ENCODE assay signal across 3 worm cellular contexts in the genomic region with DNA sequence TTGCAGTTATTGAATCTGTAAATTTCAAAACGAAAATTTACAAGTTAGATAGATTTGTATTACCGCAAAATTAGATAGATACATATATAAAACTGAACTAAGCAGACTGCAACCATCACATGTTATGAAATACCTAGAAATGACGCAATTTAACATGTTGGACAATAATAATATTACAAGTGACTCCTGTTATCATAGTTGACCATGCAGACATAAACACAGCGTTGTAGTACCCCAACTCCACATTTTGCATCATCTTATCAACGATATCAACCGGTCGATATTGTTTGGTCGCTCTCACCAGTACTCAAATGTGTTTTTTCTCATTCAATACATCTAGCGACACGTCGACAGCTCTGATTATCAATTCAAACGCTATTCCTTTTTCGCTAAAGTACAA.
TF ChIP-seq lines count a peak whose summit lies in the region.

A gene (plus strand): TSS at position 268 of the 400 bp plus-strand sequence.

TF ChIP-seq in whole organism, L1 larva, 84 proteins besides CTCF, POLR2A, EP300 and RAD21 (continued from another document):
- TF ChIP-seq snpc-4 (tag; optimal IDR thresholded peaks at IDR 0.05; lab: Kevin White, UChicago) (no peak), nhr-47 (tag; optimal IDR thresholded peaks at IDR 0.05; lab: Kevin White, UChicago) (no peak), ceh-8 (GFP tag; optimal IDR thresholded peaks at IDR 0.05; lab: Kevin White, UChicago) (no peak), nhr-71 (tag; optimal IDR thresholded peaks at IDR 0.05; lab: Kevin White, UChicago) (peak; percentile 68), elt-2 (tag; optimal IDR thresholded peaks at IDR 0.05; lab: Kevin White, UChicago) (peak; percentile 87), dpl-1 (GFP tag; optimal IDR thresholded peaks at IDR 0.05; lab: Kevin White, UChicago) (peak in 1 of 3 experiments; percentile 1), mep-1 (tag; optimal IDR thresholded peaks at IDR 0.05; lab: Kevin White, UChicago) (no peak), ceh-90 (tag; optimal IDR thresholded peaks at IDR 0.05; lab: Kevin White, UChicago) (no peak), nhr-19 (GFP tag; conservative IDR thresholded peaks at IDR 0.05; lab: Robert Waterston, UW) (0 out of 2 replicates have a peak, but pooled peaks have one; percentile 10), nhr-85 (tag; lab: Kevin White, UChicago) (peak; percentile 63), lin-35 (GFP tag; optimal IDR thresholded peaks at IDR 0.05; lab: Kevin White, UChicago) (peak in 1 of 2 experiments; percentile 39), nhr-90 (tag; optimal IDR thresholded peaks at IDR 0.05; lab: Kevin White, UChicago; ENCODE audit: poor library complexity) (peak; percentile 40)

TF ChIP-seq in whole organism, L3 larva, 47 proteins besides CTCF, POLR2A, EP300 and RAD21 (continued from another document):
- TF ChIP-seq ceh-9 (tag; optimal IDR thresholded peaks at IDR 0.05; lab: Kevin White, UChicago) = no peak
TF ChIP-seq in whole organism, L3 larva: peak in this region for 5.

TF ChIP-seq in whole organism, L4 larva, 104 proteins besides CTCF, POLR2A, EP300 and RAD21 (continued from another document):
- TF ChIP-seq fos-1 (tag; optimal IDR thresholded peaks at IDR 0.05; lab: Kevin White, UChicago) (no peak), fkh-10 (GFP tag; optimal IDR thresholded peaks at IDR 0.05; lab: Kevin White, UChicago) (no peak), zip-2 (tag; optimal IDR thresholded peaks at IDR 0.05; lab: Kevin White, UChicago) (no peak), F44E2.7 (GFP tag; IDR thresholded peaks at IDR 0.05; lab: Robert Waterston, UW) (no peak), madf-5 (GFP tag; IDR thresholded peaks at IDR 0.05; lab: Robert Waterston, UW) (no peak), hmg-1.1 (GFP tag; IDR thresholded peaks at IDR 0.05; lab: Robert Waterston, UW) (no peak), daf-19 (GFP tag; conservative IDR thresholded peaks at IDR 0.05; lab: Robert Waterston, UW) (no peak), F10B5.3 (tag; optimal IDR thresholded peaks at IDR 0.05; lab: Kevin White, UChicago) (no peak), daf-8 (GFP tag; IDR thresholded peaks at IDR 0.05; lab: Robert Waterston, UW) (no peak), ctbp-1 (GFP tag; IDR thresholded peaks at IDR 0.05; lab: Robert Waterston, UW) (no peak), ceh-32 (tag; optimal IDR thresholded peaks at IDR 0.05; lab: Kevin White, UChicago; ENCODE audit: poor library complexity) (no peak), daf-16 (GFP tag; optimal IDR thresholded peaks at IDR 0.05; lab: Kevin White, UChicago) (no peak), daf-16 (tag; optimal IDR thresholded peaks at IDR 0.05; lab: Kevin White, UChicago) (peak; percentile 99), mes-2 (tag; optimal IDR thresholded peaks at IDR 0.05; lab: Kevin White, UChicago; ENCODE audit: poor library complexity, severe bottlenecking) (peak; percentile 53), T20F7.1 (GFP tag; optimal IDR thresholded peaks at IDR 0.05; lab: Kevin White, UChicago) (peak; percentile 9), mdl-1 (tag; optimal IDR thresholded peaks at IDR 0.05; lab: Kevin White, UChicago) (no peak), Y75B8A.6 (GFP tag; IDR thresholded peaks at IDR 0.05; lab: Robert Waterston, UW) (no peak), zag-1 (tag; optimal IDR thresholded peaks at IDR 0.05; lab: Kevin White, UChicago) (no peak), lin-13 (GFP tag; optimal IDR thresholded peaks at IDR 0.05; lab: Kevin White, UChicago) (no peak), F37D6.2 (tag; optimal IDR thresholded peaks at IDR 0.05; lab: Kevin White, UChicago) (no peak), aly-2 (tag; optimal IDR thresholded peaks at IDR 0.05; lab: Kevin White, UChicago) (no peak), pha-4 (GFP tag; IDR thresholded peaks at IDR 0.05; lab: Robert Waterston, UW) (no peak), pha-4 (tag; optimal IDR thresholded peaks at IDR 0.05; lab: Kevin White, UChicago) (no peak), lin-1 (GFP tag; IDR thresholded peaks at IDR 0.05; lab: Robert Waterston, UW) (no peak), php-3 (GFP tag; IDR thresholded peaks at IDR 0.05; lab: Robert Waterston, UW) (peak; percentile 66), nhr-48 (tag; optimal IDR thresholded peaks at IDR 0.05; lab: Kevin White, UChicago) (peak; percentile 52), lsy-2 (tag; optimal IDR thresholded peaks at IDR 0.05; lab: Kevin White, UChicago) (peak in 1 of 2 experiments; percentile 48), arid-1 (GFP tag; conservative IDR thresholded peaks at IDR 0.05; lab: Robert Waterston, UW) (no peak), Y48G9A.11 (GFP tag; IDR thresholded peaks at IDR 0.05; lab: Robert Waterston, UW) (no peak), nhr-42 (GFP tag; IDR thresholded peaks at IDR 0.05; lab: Robert Waterston, UW) (no peak), nhr-102 (tag; optimal IDR thresholded peaks at IDR 0.05; lab: Kevin White, UChicago) (peak; percentile 27), duxl-1 (tag; optimal IDR thresholded peaks at IDR 0.05; lab: Kevin White, UChicago; ENCODE audit: poor library complexity) (no peak), unc-130 (GFP tag; optimal IDR thresholded peaks at IDR 0.05; lab: Kevin White, UChicago) (no peak), nhr-6 (tag; optimal IDR thresholded peaks at IDR 0.05; lab: Kevin White, UChicago) (no peak), hlh-11 (tag; optimal IDR thresholded peaks at IDR 0.05; lab: Kevin White, UChicago) (peak; percentile 78), R02D3.7 (tag; optimal IDR thresholded peaks at IDR 0.05; lab: Kevin White, UChicago) (no peak), snpc-4 (tag; optimal IDR thresholded peaks at IDR 0.05; lab: Kevin White, UChicago) (no peak), nhr-28 (tag; optimal IDR thresholded peaks at IDR 0.05; lab: Kevin White, UChicago) (peak; percentile 93), Y5F2A.4 (GFP tag; optimal IDR thresholded peaks at IDR 0.05; lab: Kevin White, UChicago) (no peak), ceh-20 (GFP tag; IDR thresholded peaks at IDR 0.05; lab: Robert Waterston, UW) (no peak), attf-4 (tag; optimal IDR thresholded peaks at IDR 0.05; lab: Kevin White, UChicago) (no peak), nhr-25 (tag; optimal IDR thresholded peaks at IDR 0.05; lab: Kevin White, UChicago; ENCODE audit: borderline replicate concordance, insufficient read depth) (no peak), spr-1 (tag; optimal IDR thresholded peaks at IDR 0.05; lab: Kevin White, UChicago) (no peak), ceh-28 (tag; optimal IDR thresholded peaks at IDR 0.05; lab: Kevin White, UChicago) (no peak), skn-1 (tag; optimal IDR thresholded peaks at IDR 0.05; lab: Kevin White, UChicago) (no peak), zfp-3 (GFP tag; conservative IDR thresholded peaks at IDR 0.05; lab: Robert Waterston, UW) (no peak), nhr-41 (GFP tag; IDR thresholded peaks at IDR 0.05; lab: Robert Waterston, UW) (no peak), zip-11 (GFP tag; IDR thresholded peaks at IDR 0.05; lab: Robert Waterston, UW) (no peak), Y105C5A.15 (GFP tag; IDR thresholded peaks at IDR 0.05; lab: Robert Waterston, UW) (no peak), zfp-2 (tag; optimal IDR thresholded peaks at IDR 0.05; lab: Kevin White, UChicago) (no peak), ceh-62 (tag; optimal IDR thresholded peaks at IDR 0.05; lab: Kevin White, UChicago) (no peak), ceh-82 (tag; optimal IDR thresholded peaks at IDR 0.05; lab: Kevin White, UChicago) (no peak), ZK546.5 (tag; optimal IDR thresholded peaks at IDR 0.05; lab: Kevin White, UChicago) (no peak), mxl-2 (GFP tag; conservative IDR thresholded peaks at IDR 0.05; lab: Robert Waterston, UW) (no peak), ama-1 (optimal IDR thresholded peaks at IDR 0.05; lab: Kevin White, UChicago) (no peak), dve-1 (tag; optimal IDR thresholded peaks at IDR 0.05; lab: Kevin White, UChicago; ENCODE audit: insufficient read depth) (peak; percentile 90), pqm-1 (tag; optimal IDR thresholded peaks at IDR 0.05; lab: Kevin White, UChicago) (peak; percentile 68), snpc-1.2 (GFP tag; IDR thresholded peaks at IDR 0.05; lab: Robert Waterston, UW) (no peak), ztf-11 (tag; optimal IDR thresholded peaks at IDR 0.05; lab: Kevin White, UChicago) (no peak), F26F4.8 (GFP tag; conservative IDR thresholded peaks at IDR 0.05; lab: Robert Waterston, UW) (no peak), egl-27 (tag; optimal IDR thresholded peaks at IDR 0.05; lab: Kevin White, UChicago) (no peak), dmd-8 (GFP tag; IDR thresholded peaks at IDR 0.05; lab: Robert Waterston, UW) (no peak), hif-1 (tag; optimal IDR thresholded peaks at IDR 0.05; lab: Kevin White, UChicago) (peak in 1 of 2 experiments; percentile 33), nhr-10 (tag; optimal IDR thresholded peaks at IDR 0.05; lab: Kevin White, UChicago) (peak; percentile 10), ztf-7 (tag; optimal IDR thresholded peaks at IDR 0.05; lab: Kevin White, UChicago) (peak; percentile 95), nhr-237 (tag; optimal IDR thresholded peaks at IDR 0.05; lab: Kevin White, UChicago) (no peak), nhr-76 (tag; optimal IDR thresholded peaks at IDR 0.05; lab: Kevin White, UChicago) (no peak), mdt-29 (GFP tag; IDR thresholded peaks at IDR 0.05; lab: Robert Waterston, UW) (no peak), cey-2 (tag; optimal IDR thresholded peaks at IDR 0.05; lab: Kevin White, UChicago; ENCODE audit: borderline replicate concordance, insufficient read depth) (no peak), madf-9 (GFP tag; conservative IDR thresholded peaks at IDR 0.05; lab: Robert Waterston, UW) (no peak), sdz-12 (GFP tag; optimal IDR thresholded peaks at IDR 0.05; lab: Kevin White, UChicago) (no peak), rbr-2 (tag; optimal IDR thresholded peaks at IDR 0.05; lab: Kevin White, UChicago) (no peak), nhr-77 (tag; optimal IDR thresholded peaks at IDR 0.05; lab: Kevin White, UChicago) (peak; percentile 28), egl-43 (GFP tag; IDR thresholded peaks at IDR 0.05; lab: Robert Waterston, UW) (no peak), mxl-3 (GFP tag; optimal IDR thresholded peaks at IDR 0.05; lab: Kevin White, UChicago) (no peak), tra-1 (GFP tag; IDR thresholded peaks at IDR 0.05; lab: Robert Waterston, UW) (no peak), set-16 (GFP tag; IDR thresholded peaks at IDR 0.05; lab: Robert Waterston, UW) (no peak), tag-97 (GFP tag; IDR thresholded peaks at IDR 0.05; lab: Robert Waterston, UW) (no peak), mep-1 (tag; optimal IDR thresholded peaks at IDR 0.05; lab: Kevin White, UChicago) (peak; percentile 26), unc-62 (GFP tag; optimal IDR thresholded peaks at IDR 0.05 in 1 of 2; lab: Kevin White, UChicago) (peak in 1 of 2 experiments; percentile 19), unc-62 (tag; optimal IDR thresholded peaks at IDR 0.05; lab: Kevin White, UChicago) (no peak), saeg-2 (GFP tag; IDR thresholded peaks at IDR 0.05; lab: Robert Waterston, UW) (no peak), nhr-111 (GFP tag; optimal IDR thresholded peaks at IDR 0.05; lab: Kevin White, UChicago) (no peak), ces-1 (GFP tag; optimal IDR thresholded peaks at IDR 0.05; lab: Kevin White, UChicago) (no peak), nhr-11 (tag; optimal IDR thresholded peaks at IDR 0.05; lab: Kevin White, UChicago) (no peak), dpl-1 (GFP tag; optimal IDR thresholded peaks at IDR 0.05; lab: Kevin White, UChicago) (no peak), lin-39 (tag; optimal IDR thresholded peaks at IDR 0.05; lab: Kevin White, UChicago) (no peak), hlh-30 (tag; optimal IDR thresholded peaks at IDR 0.05; lab: Kevin White, UChicago; ENCODE audit: insufficient read depth) (peak; percentile 50), dmd-9 (GFP tag; IDR thresholded peaks at IDR 0.05; lab: Robert Waterston, UW) (no peak)
